Worm (Caenorhabditis elegans) whole organism, young adult: ENCODE measurements around the gene T24C2.5.
A peak's percentile ranks its signal among the peaks of the same experiment; 100 is the strongest.

Experiments used
- F33H1.4 ChIP-seq: fragments of 200-800 bp; sonication (Bioruptor generic); IDR thresholded peaks from 2 replicates; pipeline ENCODE4 v1.3.6; 2022; ENCODE audit warnings: missing genetic modification reagents, missing genetic modification characterization, missing compliant biosample characterization
- K12H6.12 ChIP-seq: fragments of 200-800 bp; sonication (Bioruptor generic); optimal IDR thresholded peaks from 2 replicates; lab custom pipeline; 2018; ENCODE audit warnings: mild to moderate bottlenecking, missing genetic modification characterization, missing compliant biosample characterization
- Y79H2A.3 ChIP-seq: fragments of 200-800 bp; sonication (Bioruptor generic); conservative IDR thresholded peaks from 2 replicates; pipeline ENCODE4 v1.3.6; 2022; ENCODE audit warnings: missing genetic modification reagents, missing genetic modification characterization, missing compliant biosample characterization
- Y95B8A.8 ChIP-seq: fragments of 200-800 bp; sonication (Bioruptor generic); IDR thresholded peaks from 2 replicates; pipeline ENCODE4 v1.3.6; 2022; ENCODE audit warnings: missing genetic modification reagents, missing genetic modification characterization, missing compliant biosample characterization
- ZK185.1 ChIP-seq: sonication (generic microtip); optimal IDR thresholded peaks from 2 replicates; lab custom pipeline; 2016; ENCODE audit warnings: mild to moderate bottlenecking, missing genetic modification characterization, missing compliant biosample characterization; ENCODE audit not compliant: poor library complexity, severe bottlenecking
- ama-1 ChIP-seq, 3 experiments: fragments of 150-350 bp in 1 of 3; sonication (generic microtip) in 2 of 3; optimal IDR thresholded peaks; 2 replicates each; lab custom pipeline; 2014 to 2018; ENCODE audit warnings: missing biosample characterization in 2 of 3, missing genetic modification characterization in 2 of 3, missing genetic modification reagents in 2 of 3
- athp-1 ChIP-seq: sonication (generic microtip); optimal IDR thresholded peaks from 2 replicates; lab custom pipeline; 2017; ENCODE audit warnings: mild to moderate bottlenecking, missing genetic modification characterization, missing compliant biosample characterization
- attf-3 ChIP-seq: fragments of 200-800 bp; sonication (Bioruptor generic); conservative IDR thresholded peaks from 2 replicates; pipeline ENCODE4 v1.3.6; 2022; ENCODE audit warnings: missing genetic modification reagents, missing genetic modification characterization, missing compliant biosample characterization
- bed-2 ChIP-seq: fragments of 200-800 bp; sonication (Bioruptor generic); IDR thresholded peaks from 2 replicates; pipeline ENCODE4 v1.3.6; 2022; ENCODE audit warnings: missing genetic modification reagents, missing genetic modification characterization, missing compliant biosample characterization
- cebp-1 ChIP-seq, 2 experiments: fragments of 200-800 bp in 1 of 2; sonication (Bioruptor generic) in 1 of 2; sonication (generic microtip) in 1 of 2; IDR thresholded peaks in 1 of 2; optimal IDR thresholded peaks in 1 of 2; 2 replicates each; pipeline versions ENCODE4 v1.3.6 to Lab custom; 2017 to 2022; ENCODE audit warnings: missing compliant biosample characterization in 2 of 2, missing genetic modification characterization in 2 of 2, mild to moderate bottlenecking in 1 of 2, missing genetic modification reagents in 1 of 2, moderate library complexity in 1 of 2
- ceh-100 ChIP-seq: fragments of 200-800 bp; sonication (Bioruptor generic); IDR thresholded peaks from 2 replicates; pipeline ENCODE4 v1.3.6; 2022; ENCODE audit warnings: missing genetic modification reagents, missing genetic modification characterization, missing compliant biosample characterization
- ceh-27 ChIP-seq: fragments of 200-800 bp; sonication (Bioruptor generic); optimal IDR thresholded peaks from 2 replicates; lab custom pipeline; 2018; ENCODE audit warnings: mild to moderate bottlenecking, missing genetic modification characterization, moderate library complexity, missing compliant biosample characterization
- ceh-40 ChIP-seq: fragments of 200-800 bp; sonication (Bioruptor generic); IDR thresholded peaks from 2 replicates; pipeline ENCODE4 v1.3.6; 2022; ENCODE audit warnings: missing genetic modification characterization, missing compliant biosample characterization
- ceh-58 ChIP-seq: fragments of 200-800 bp; sonication (Bioruptor generic); IDR thresholded peaks from 2 replicates; pipeline ENCODE4 v1.3.6; 2022; ENCODE audit warnings: missing genetic modification characterization, missing compliant biosample characterization
- die-1 ChIP-seq: sonication (generic microtip); optimal IDR thresholded peaks from 2 replicates; lab custom pipeline; 2016; ENCODE audit warnings: missing genotype, mild to moderate bottlenecking, missing genetic modification characterization, missing compliant biosample characterization
- dox-1 ChIP-seq: fragments of 200-800 bp; sonication (Bioruptor generic); IDR thresholded peaks from 2 replicates; pipeline ENCODE4 v1.3.6; 2022; ENCODE audit warnings: missing genetic modification reagents, missing genetic modification characterization, missing compliant biosample characterization
- dpff-1 ChIP-seq: sonication (generic microtip); optimal IDR thresholded peaks from 2 replicates; lab custom pipeline; 2017; ENCODE audit warnings: mild to moderate bottlenecking, missing genetic modification characterization, missing compliant biosample characterization
- egl-18 ChIP-seq: fragments of 200-800 bp; sonication (Bioruptor generic); IDR thresholded peaks from 2 replicates; pipeline ENCODE4 v1.3.6; 2022; ENCODE audit warnings: missing genetic modification reagents, missing genetic modification characterization, missing compliant biosample characterization
- egl-44 ChIP-seq: fragments of 200-800 bp; sonication (Bioruptor generic); IDR thresholded peaks from 2 replicates; pipeline ENCODE4 v1.3.6; 2022; ENCODE audit warnings: missing genetic modification reagents, missing genetic modification characterization, missing compliant biosample characterization
- ets-4 ChIP-seq: fragments of 200-800 bp; sonication (Bioruptor generic); optimal IDR thresholded peaks from 2 replicates; lab custom pipeline; 2018; ENCODE audit warnings: mild to moderate bottlenecking, missing genetic modification characterization, missing compliant biosample characterization
- hmg-1.2 ChIP-seq: fragments of 200-800 bp; sonication (Bioruptor generic); IDR thresholded peaks from 2 replicates; pipeline ENCODE4 v1.3.6; 2022; ENCODE audit warnings: missing genetic modification reagents, missing genetic modification characterization, missing compliant biosample characterization
- lin-35 ChIP-seq, 3 experiments: fragments of 150-350 bp in 2 of 3; sonication (generic microtip) in 1 of 3; optimal IDR thresholded peaks; 2 replicates each; lab custom pipeline; 2014 to 2018; ENCODE audit warnings: missing biosample characterization in 3 of 3, missing genetic modification characterization in 3 of 3, missing genetic modification reagents in 3 of 3
- lin-40 ChIP-seq: sonication (generic microtip); optimal IDR thresholded peaks from 2 replicates; lab custom pipeline; 2016; ENCODE audit warnings: missing genetic modification characterization, mild to moderate bottlenecking, missing compliant biosample characterization, missing genotype, missing genetic modification reagents
- lin-54 ChIP-seq: fragments of 200-800 bp; sonication (Bioruptor generic); optimal IDR thresholded peaks from 2 replicates; lab custom pipeline; 2018; ENCODE audit warnings: mild to moderate bottlenecking, missing genetic modification characterization, missing compliant biosample characterization
- lir-1 ChIP-seq: fragments of 200-800 bp; sonication (Bioruptor generic); conservative IDR thresholded peaks from 2 replicates; pipeline ENCODE4 v1.3.6; 2022; ENCODE audit warnings: missing genetic modification reagents, missing genetic modification characterization, missing compliant biosample characterization
- mcd-1 ChIP-seq: fragments of 200-800 bp; sonication (Bioruptor generic); IDR thresholded peaks from 2 replicates; pipeline ENCODE4 v1.3.6; 2022; ENCODE audit warnings: missing genetic modification reagents, missing genetic modification characterization, missing compliant biosample characterization
- mxl-1 ChIP-seq: sonication (generic microtip); optimal IDR thresholded peaks from 2 replicates; lab custom pipeline; 2016; ENCODE audit warnings: missing genetic modification characterization, missing compliant biosample characterization
- nhr-80 ChIP-seq: sonication (generic microtip); optimal IDR thresholded peaks from 2 replicates; lab custom pipeline; 2016; ENCODE audit warnings: missing genetic modification characterization, missing compliant biosample characterization
- snpc-4 ChIP-seq, 5 experiments: fragments of 150-350 bp in 1 of 5; sonication (generic microtip) in 4 of 5; optimal IDR thresholded peaks; 2 replicates each; lab custom pipeline; 2014 to 2018; ENCODE audit warnings: missing genetic modification characterization in 5 of 5, missing biosample characterization in 3 of 5, antibody characterized with exemption in 2 of 5, mild to moderate bottlenecking in 2 of 5, missing compliant biosample characterization in 2 of 5, missing genotype in 2 of 5, moderate library complexity in 2 of 5, missing genetic modification reagents in 1 of 5
- tbp1 ChIP-seq: fragments of 200-800 bp; sonication (Bioruptor generic); optimal IDR thresholded peaks from 2 replicates; lab custom pipeline; 2018; ENCODE audit warnings: mild to moderate bottlenecking, missing genetic modification characterization, missing compliant biosample characterization
- unc-62 ChIP-seq: fragments of 150-350 bp; optimal IDR thresholded peaks from 2 replicates; lab custom pipeline; 2014; ENCODE audit warnings: missing biosample characterization, missing genetic modification reagents, missing genetic modification characterization
- xnd-1 ChIP-seq: sonication (generic microtip); optimal IDR thresholded peaks from 2 replicates; lab custom pipeline; 2016; ENCODE audit warnings: missing genotype, missing genetic modification reagents, missing genetic modification characterization, missing compliant biosample characterization
- zfh-2 ChIP-seq: fragments of 200-800 bp; sonication (Bioruptor generic); conservative IDR thresholded peaks from 2 replicates; pipeline ENCODE4 v1.3.6; 2022; ENCODE audit warnings: missing genetic modification reagents, missing genetic modification characterization, missing compliant biosample characterization
- zim-3 ChIP-seq: sonication (generic microtip); optimal IDR thresholded peaks from 2 replicates; lab custom pipeline; 2017; ENCODE audit warnings: mild to moderate bottlenecking, missing genetic modification characterization, moderate library complexity, missing compliant biosample characterization
- ztf-3 ChIP-seq: fragments of 200-800 bp; sonication (Bioruptor generic); optimal IDR thresholded peaks from 2 replicates; lab custom pipeline; 2018; ENCODE audit warnings: mild to moderate bottlenecking, missing genetic modification characterization, missing compliant biosample characterization
- ztf-6 ChIP-seq: fragments of 200-800 bp; sonication (Bioruptor generic); IDR thresholded peaks from 2 replicates; pipeline ENCODE4 v1.3.6; 2022; ENCODE audit warnings: missing genetic modification reagents, missing genetic modification characterization, missing compliant biosample characterization

The T24C2.5 gene

ce11 chrX:14557352-14557935 lies 23.2 kb downstream of the T24C2.5 start:
- TF ChIP-seq mcd-1 (GFP tag; lab: Robert Waterston, UW) (0 out of 2 replicates have a peak, but pooled peaks have one; percentile 9), dox-1 (GFP tag; lab: Robert Waterston, UW) (0 out of 2 replicates have a peak, but pooled peaks have one; percentile 5), zfh-2 (GFP tag; lab: Robert Waterston, UW) (peak; percentile 68; the same call in 1 of the 2 replicates), ZK185.1 (tag; lab: Kevin White, UChicago) (peak; percentile 26), snpc-4 (GFP tag; optimal IDR thresholded peaks at IDR 0.05; lab: Kevin White, UChicago) (no peak), snpc-4 (tag; optimal IDR thresholded peaks at IDR 0.05; lab: Kevin White, UChicago) (peak in 1 of 4 experiments; percentile 20), lin-40 (tag; lab: Kevin White, UChicago) (peak; percentile 33), ceh-27 (GFP tag; lab: Kevin White, UChicago) (peak; percentile 68), cebp-1 (GFP tag; IDR thresholded peaks at IDR 0.05; lab: Robert Waterston, UW) (peak; percentile 93), cebp-1 (tag; optimal IDR thresholded peaks at IDR 0.05; lab: Kevin White, UChicago) (peak; percentile 98), ztf-6 (GFP tag; lab: Robert Waterston, UW) (no peak), K12H6.12 (tag; lab: Kevin White, UChicago) (peak; percentile 75), xnd-1 (no peak), lir-1 (GFP tag; lab: Robert Waterston, UW) (no peak)
- TF ChIP-seq, all 124 proteins: peak for 9

ce11 chrX:14557936-14558554 lies 23.8 kb downstream of the T24C2.5 start, which contains the start of gene nhr-3:
TSS of gene nhr-3 (plus strand) at chrX:14558504.
- no peak for TF ChIP-seq lin-54 (GFP tag; lab: Kevin White, UChicago)
- peak; percentile 87 for TF ChIP-seq nhr-80 (tag; lab: Kevin White, UChicago)
- TF ChIP-seq lir-1 (GFP tag; lab: Robert Waterston, UW): no peak
- TF ChIP-seq zim-3 (tag; lab: Kevin White, UChicago): no peak
- TF ChIP-seq egl-44 (GFP tag; lab: Robert Waterston, UW): no peak
- no peak for TF ChIP-seq dox-1 (GFP tag; lab: Robert Waterston, UW)
- TF ChIP-seq mxl-1 (tag; lab: Kevin White, UChicago): no peak
- TF ChIP-seq die-1 (tag; lab: Kevin White, UChicago): no peak
- TF ChIP-seq hmg-1.2 (GFP tag; lab: Robert Waterston, UW): 0 out of 2 replicates have a peak, but pooled peaks have one; percentile 15
- TF ChIP-seq Y95B8A.8: no peak
- TF ChIP-seq egl-18: no peak
- no peak for TF ChIP-seq lin-35 (GFP tag; optimal IDR thresholded peaks at IDR 0.05; lab: Kevin White, UChicago)
- peak; percentile 12 for TF ChIP-seq unc-62 (GFP tag; lab: Kevin White, UChicago)
- TF ChIP-seq tbp1: no peak
- no peak for TF ChIP-seq attf-3
- TF ChIP-seq bed-2 (GFP tag; lab: Robert Waterston, UW): no peak
- no peak for TF ChIP-seq ceh-100 (GFP tag; lab: Robert Waterston, UW)
- no peak for TF ChIP-seq Y79H2A.3 (GFP tag; lab: Robert Waterston, UW)
- TF ChIP-seq ztf-3 (GFP tag; lab: Kevin White, UChicago): no peak
- TF ChIP-seq ets-4 (GFP tag; lab: Kevin White, UChicago): no peak
- no peak for TF ChIP-seq dpff-1 (tag; lab: Kevin White, UChicago)
- no peak for TF ChIP-seq ama-1 (optimal IDR thresholded peaks at IDR 0.05; lab: Kevin White, UChicago)
- TF ChIP-seq ama-1 (GFP tag; optimal IDR thresholded peaks at IDR 0.05; lab: Kevin White, UChicago): no peak
- TF ChIP-seq xnd-1: no peak
- TF ChIP-seq cebp-1 (GFP tag; IDR thresholded peaks at IDR 0.05; lab: Robert Waterston, UW): peak; percentile 66; the same call in 1 of the 2 replicates
- peak; percentile 85 for TF ChIP-seq cebp-1 (tag; optimal IDR thresholded peaks at IDR 0.05; lab: Kevin White, UChicago)
- no peak for TF ChIP-seq athp-1 (tag; lab: Kevin White, UChicago)
- no peak for TF ChIP-seq F33H1.4 (GFP tag; lab: Robert Waterston, UW)
- TF ChIP-seq ceh-58 (GFP tag; lab: Robert Waterston, UW): no peak
- no peak for TF ChIP-seq ceh-40 (GFP tag; lab: Robert Waterston, UW)
- TF ChIP-seq, all 124 proteins: peak for 4
